Fruit fly (Drosophila melanogaster): ENCODE data around the gene CG17544.

CG17544 gene

DNA sequence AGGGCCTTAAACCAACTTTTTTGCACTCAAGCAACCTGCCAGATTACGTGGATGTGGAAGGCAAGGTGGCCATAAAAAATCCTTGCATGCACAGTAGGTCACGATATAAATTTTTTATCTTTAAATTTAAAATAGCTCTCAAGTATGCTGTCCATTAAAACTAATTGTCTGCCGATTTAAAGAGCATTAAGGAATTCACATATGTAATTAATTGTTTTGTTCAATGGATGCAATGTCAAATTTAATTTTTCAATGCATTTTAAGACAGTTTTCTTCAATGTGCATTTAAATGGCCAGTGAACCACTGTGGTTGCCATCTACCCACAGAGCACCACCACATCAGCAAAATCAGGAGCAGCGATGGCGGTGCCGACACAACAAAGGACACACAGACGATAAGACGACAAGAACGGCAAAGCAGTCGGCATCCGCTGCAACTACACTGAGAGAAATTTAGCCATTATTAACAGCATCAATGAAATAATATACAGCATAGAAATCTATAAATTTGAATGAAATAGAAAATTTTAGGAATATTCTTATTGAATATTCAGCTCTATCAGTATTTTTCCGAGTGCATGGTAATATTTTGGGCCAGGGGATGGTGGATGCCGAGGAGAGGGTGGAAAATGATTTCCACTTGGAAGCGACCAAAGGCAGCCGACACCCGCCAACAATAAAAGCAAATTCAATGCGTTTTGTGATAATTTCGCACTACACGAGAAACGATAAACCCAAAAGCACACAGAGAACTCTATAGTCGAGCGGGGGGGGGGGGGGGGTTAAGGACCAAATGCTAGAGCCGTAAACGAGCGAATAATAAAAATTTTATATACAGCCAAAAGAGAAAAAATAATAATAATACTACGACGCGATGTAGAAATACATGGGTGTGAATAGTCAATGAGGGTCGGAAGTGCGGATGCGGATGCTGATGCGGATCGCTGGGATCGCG lies 20.9 kb downstream of the CG17544 start (continued):
- TF ChIP-seq GATAe (GFP tag; conservative IDR thresholded peaks at IDR 0.05) (no peak), CG8924 (tag; optimal IDR thresholded peaks at IDR 0.05) (peak; percentile 59), CG13775 (GFP tag; optimal IDR thresholded peaks at IDR 0.05) (peak; percentile 21), run (tag; optimal IDR thresholded peaks at IDR 0.05) (no peak), dmrt99B (tag; optimal IDR thresholded peaks at IDR 0.05) (peak; percentile 51), wor (GFP tag; IDR thresholded peaks at IDR 0.05) (no peak), CG3847 (GFP tag; IDR thresholded peaks at IDR 0.05) (no peak; the same call in 1 of the 2 replicates), Stat92E (GFP tag; optimal IDR thresholded peaks at IDR 0.05) (no peak), CG14441 (GFP tag; IDR thresholded peaks at IDR 0.05) (no peak), pum (GFP tag; optimal IDR thresholded peaks at IDR 0.05) (no peak), CG15269 (tag; optimal IDR thresholded peaks at IDR 0.05) (peak; percentile 23), CG31388 (GFP tag; optimal IDR thresholded peaks at IDR 0.05) (no peak), Drgx (GFP tag; IDR thresholded peaks at IDR 0.05) (no peak), crol (GFP tag; IDR thresholded peaks at IDR 0.05) (peak; percentile 64), CG3995 (GFP tag; optimal IDR thresholded peaks at IDR 0.05) (no peak), CG5953 (GFP tag; IDR thresholded peaks at IDR 0.05) (no peak), eve (GFP tag; optimal IDR thresholded peaks at IDR 0.05) (peak in 1 of 2 experiments; percentile 1), fru (optimal IDR thresholded peaks at IDR 0.05) (no peak), fd102C (GFP tag; optimal IDR thresholded peaks at IDR 0.05) (no peak), CG15601 (tag; optimal IDR thresholded peaks at IDR 0.05) (peak; percentile 52), CG1832 (GFP tag; optimal IDR thresholded peaks at IDR 0.05) (no peak), CG2712 (tag; optimal IDR thresholded peaks at IDR 0.05) (peak; percentile 80), sens-2 (GFP tag; IDR thresholded peaks at IDR 0.05) (peak; percentile 62; the same call in 1 of the 2 replicates), CG14667 (GFP tag; IDR thresholded peaks at IDR 0.05) (peak; percentile 33; the same call in 1 of the 2 replicates), ERR (GFP tag; optimal IDR thresholded peaks at IDR 0.05) (no peak), CG8944 (GFP tag; optimal IDR thresholded peaks at IDR 0.05) (no peak), bcd (GFP tag; optimal IDR thresholded peaks at IDR 0.05) (peak; percentile 41), CG3163 (GFP tag; optimal IDR thresholded peaks at IDR 0.05) (no peak), org-1 (GFP tag; optimal IDR thresholded peaks at IDR 0.05) (peak; percentile 19), CG10321 (GFP tag; IDR thresholded peaks at IDR 0.05) (no peak), crc (GFP tag; optimal IDR thresholded peaks at IDR 0.05) (no peak), CG6683 (GFP tag; optimal IDR thresholded peaks at IDR 0.05) (no peak), CG31365 (tag; optimal IDR thresholded peaks at IDR 0.05) (no peak), CG34376 (GFP tag; optimal IDR thresholded peaks at IDR 0.05) (no peak), CG9932 (GFP tag; IDR thresholded peaks at IDR 0.05) (no peak), CG30431 (GFP tag; optimal IDR thresholded peaks at IDR 0.05) (peak; percentile 46), fu2 (GFP tag; optimal IDR thresholded peaks at IDR 0.05) (no peak), pfk (GFP tag; optimal IDR thresholded peaks at IDR 0.05) (no peak), CG18764 (GFP tag; optimal IDR thresholded peaks at IDR 0.05) (peak; percentile 22), cas (GFP tag; IDR thresholded peaks at IDR 0.05) (no peak), sim (GFP tag; IDR thresholded peaks at IDR 0.05) (0 out of 2 replicates have a peak, but pooled peaks have one; percentile 14), CG8765 (GFP tag; IDR thresholded peaks at IDR 0.05) (peak; percentile 84), Asciz (GFP tag; optimal IDR thresholded peaks at IDR 0.05) (peak; percentile 28), dimm (GFP tag; IDR thresholded peaks at IDR 0.05) (no peak), aop (GFP tag; IDR thresholded peaks at IDR 0.05) (no peak), bbx (GFP tag; IDR thresholded peaks at IDR 0.05; ENCODE audit: partially characterized antibody) (no peak), nom (GFP tag; optimal IDR thresholded peaks at IDR 0.05) (no peak), Spps (tag; optimal IDR thresholded peaks at IDR 0.05) (peak; percentile 36), Dll (GFP tag; IDR thresholded peaks at IDR 0.05; ENCODE audit: partially characterized antibody) (no peak)
